Fruit fly (Drosophila melanogaster) whole organism, pupa: ENCODE results near the gene Osbp.

ENCODE experiments used
- CG12605 ChIP-seq: fragments of 200-800 bp; sonication (Bioruptor generic); IDR thresholded peaks from 2 replicates; pipeline ENCODE4 v1.3.6; 2022; ENCODE audit warnings: missing biosample characterization, missing genetic modification characterization
- CG13204 ChIP-seq: fragments of 200-800 bp; sonication (Bioruptor generic); optimal IDR thresholded peaks from 2 replicates; lab custom pipeline; 2018; ENCODE audit warnings: missing biosample characterization, mild to moderate bottlenecking, missing genetic modification characterization, moderate library complexity
- CG15710 ChIP-seq: fragments of 200-800 bp; sonication (Bioruptor generic); optimal IDR thresholded peaks from 2 replicates; lab custom pipeline; 2018; ENCODE audit warnings: missing biosample characterization, mild to moderate bottlenecking, missing genetic modification characterization, moderate library complexity
- CG17806 ChIP-seq: fragments of 200-800 bp; sonication (Bioruptor generic); optimal IDR thresholded peaks from 2 replicates; lab custom pipeline; 2018; ENCODE audit warnings: missing biosample characterization, mild to moderate bottlenecking, missing genetic modification characterization, moderate library complexity
- CG34367 ChIP-seq: fragments of 200-800 bp; sonication (Bioruptor generic); optimal IDR thresholded peaks from 2 replicates; lab custom pipeline; 2018; ENCODE audit warnings: missing biosample characterization, mild to moderate bottlenecking, missing genetic modification characterization
- CG8159 ChIP-seq: fragments of 200-800 bp; sonication (Bioruptor generic); optimal IDR thresholded peaks from 3 replicates; lab custom pipeline; 2018; ENCODE audit warnings: missing biosample characterization, mild to moderate bottlenecking, missing genetic modification characterization, moderate library complexity
- CG8301 ChIP-seq: fragments of 200-800 bp; sonication (Bioruptor generic); optimal IDR thresholded peaks from 2 replicates; lab custom pipeline; 2018; ENCODE audit warnings: missing biosample characterization, mild to moderate bottlenecking, missing genetic modification characterization
- CG9948 ChIP-seq: fragments of 200-800 bp; sonication (Bioruptor generic); optimal IDR thresholded peaks from 2 replicates; lab custom pipeline; 2018; ENCODE audit warnings: missing biosample characterization, mild to moderate bottlenecking, missing genetic modification characterization, moderate library complexity
- D1 ChIP-seq: fragments of 200-800 bp; sonication (Bioruptor generic); optimal IDR thresholded peaks from 2 replicates; lab custom pipeline; 2018; ENCODE audit warnings: missing biosample characterization, mild to moderate bottlenecking, missing genetic modification characterization, moderate library complexity
- Ets98B ChIP-seq: fragments of 200-800 bp; sonication (Bioruptor generic); IDR thresholded peaks from 2 replicates; pipeline ENCODE4 v1.3.6; 2022; ENCODE audit warnings: missing biosample characterization, missing genetic modification characterization
- Pif1A ChIP-seq: fragments of 200-800 bp; sonication (Bioruptor generic); optimal IDR thresholded peaks from 3 replicates; lab custom pipeline; 2016; ENCODE audit warnings: missing biosample characterization, missing genetic modification characterization
- fd96Ca ChIP-seq: fragments of 200-800 bp; sonication (Bioruptor generic); IDR thresholded peaks from 3 replicates; pipeline ENCODE4 v1.3.6; 2022; ENCODE audit warnings: missing biosample characterization, missing genetic modification characterization
- rn ChIP-seq: fragments of 200-800 bp; sonication (Bioruptor generic); IDR thresholded peaks from 2 replicates; pipeline ENCODE4 v1.3.6; 2022; ENCODE audit warnings: missing biosample characterization, missing genetic modification characterization

dm6 chr3R:24976144-24976543 lies 38.1 kb upstream of the Osbp start:
- no peak for TF ChIP-seq Ets98B (GFP tag; lab: Robert Waterston, UW)
- no peak for TF ChIP-seq D1 (tag; lab: Kevin White, UChicago)
- TF ChIP-seq CG9948, result no peak
- no peak for TF ChIP-seq CG34367 (tag; lab: Kevin White, UChicago)
- TF ChIP-seq Pif1A (GFP tag; lab: Kevin White, UChicago), result no peak
- TF ChIP-seq fd96Ca, result no peak
- no peak for TF ChIP-seq rn (GFP tag; lab: Robert Waterston, UW)
- TF ChIP-seq CG13204 (GFP tag; lab: Kevin White, UChicago), result no peak
- TF ChIP-seq CG17806 (tag; lab: Kevin White, UChicago), result no peak
- peak; percentile 13 for TF ChIP-seq CG8301 (tag; lab: Kevin White, UChicago)
- TF ChIP-seq CG8159 (tag; lab: Kevin White, UChicago), result peak; percentile 3
- TF ChIP-seq CG15710, result no peak
- no peak for TF ChIP-seq CG12605
